Worm (Caenorhabditis elegans) whole organism, young adult: Measurements from ENCODE around the gene AC3.5.

Experiments
- B0336.3 ChIP-seq: fragments of 200-800 bp; sonication (Bioruptor generic); IDR thresholded peaks from 2 replicates; pipeline ENCODE4 v1.3.6; 2022; ENCODE audit warnings: missing genetic modification characterization, missing compliant biosample characterization
- D2030.7 ChIP-seq: fragments of 200-800 bp; sonication (Bioruptor generic); IDR thresholded peaks from 2 replicates; pipeline ENCODE4 v1.3.6; 2022; ENCODE audit warnings: missing genetic modification reagents, missing genetic modification characterization, missing compliant biosample characterization
- F10E7.11 ChIP-seq: sonication (generic microtip); optimal IDR thresholded peaks from 2 replicates; lab custom pipeline; 2017; ENCODE audit warnings: mild to moderate bottlenecking, missing genetic modification characterization, moderate library complexity, missing compliant biosample characterization
- F39B2.1 ChIP-seq: fragments of 200-800 bp; sonication (Bioruptor generic); IDR thresholded peaks from 2 replicates; pipeline ENCODE4 v1.3.6; 2022; ENCODE audit warnings: missing genetic modification reagents, missing genetic modification characterization, missing compliant biosample characterization
- F49E8.2 ChIP-seq: sonication (generic microtip); optimal IDR thresholded peaks from 3 replicates; lab custom pipeline; 2017; ENCODE audit warnings: missing genetic modification characterization, mild to moderate bottlenecking, missing compliant biosample characterization, antibody characterized with exemption, moderate library complexity; ENCODE audit not compliant: insufficient read depth
- F52B5.7 ChIP-seq: sonication (generic microtip); optimal IDR thresholded peaks from 2 replicates; lab custom pipeline; 2016; ENCODE audit warnings: mild to moderate bottlenecking, missing genetic modification characterization, missing compliant biosample characterization
- F55B11.4 ChIP-seq: sonication (generic microtip); optimal IDR thresholded peaks from 2 replicates; lab custom pipeline; 2016; ENCODE audit warnings: missing compliant biosample characterization, missing genetic modification characterization, borderline replicate concordance; ENCODE audit not compliant: insufficient read depth
- K11D2.4 ChIP-seq: fragments of 200-800 bp; sonication (Bioruptor generic); IDR thresholded peaks from 2 replicates; pipeline ENCODE4 v1.3.6; 2022; ENCODE audit warnings: missing genetic modification reagents, missing genetic modification characterization, missing compliant biosample characterization
- K12H6.12 ChIP-seq: fragments of 200-800 bp; sonication (Bioruptor generic); optimal IDR thresholded peaks from 2 replicates; lab custom pipeline; 2018; ENCODE audit warnings: mild to moderate bottlenecking, missing genetic modification characterization, missing compliant biosample characterization
- Y53G8AR.9 ChIP-seq: fragments of 200-800 bp; sonication (Bioruptor generic); conservative IDR thresholded peaks from 2 replicates; pipeline ENCODE4 v1.3.6; 2022; ENCODE audit warnings: missing genetic modification reagents, missing genetic modification characterization, missing compliant biosample characterization
- Y79H2A.3 ChIP-seq: fragments of 200-800 bp; sonication (Bioruptor generic); conservative IDR thresholded peaks from 2 replicates; pipeline ENCODE4 v1.3.6; 2022; ENCODE audit warnings: missing genetic modification reagents, missing genetic modification characterization, missing compliant biosample characterization
- ama-1 ChIP-seq, 3 experiments: fragments of 150-350 bp in 1 of 3; sonication (generic microtip) in 2 of 3; optimal IDR thresholded peaks; 2 replicates each; lab custom pipeline; 2014 to 2018; ENCODE audit warnings: missing biosample characterization in 2 of 3, missing genetic modification characterization in 2 of 3, missing genetic modification reagents in 2 of 3
- aptf-3 ChIP-seq: fragments of 200-800 bp; sonication (Bioruptor generic); IDR thresholded peaks from 2 replicates; pipeline ENCODE4 v1.3.6; 2022; ENCODE audit warnings: missing genetic modification characterization, missing compliant biosample characterization
- atf-7 ChIP-seq: sonication (generic microtip); optimal IDR thresholded peaks from 2 replicates; lab custom pipeline; 2017; ENCODE audit warnings: mild to moderate bottlenecking, missing genetic modification characterization, missing compliant biosample characterization
- athp-1 ChIP-seq: sonication (generic microtip); optimal IDR thresholded peaks from 2 replicates; lab custom pipeline; 2017; ENCODE audit warnings: mild to moderate bottlenecking, missing genetic modification characterization, missing compliant biosample characterization
- attf-6 ChIP-seq: fragments of 200-800 bp; sonication (Bioruptor generic); IDR thresholded peaks from 2 replicates; pipeline ENCODE4 v1.3.6; 2022; ENCODE audit warnings: missing genetic modification reagents, missing genetic modification characterization, missing compliant biosample characterization
- cebp-1 ChIP-seq, 2 experiments: fragments of 200-800 bp in 1 of 2; sonication (Bioruptor generic) in 1 of 2; sonication (generic microtip) in 1 of 2; IDR thresholded peaks in 1 of 2; optimal IDR thresholded peaks in 1 of 2; 2 replicates each; pipeline versions ENCODE4 v1.3.6 to Lab custom; 2017 to 2022; ENCODE audit warnings: missing compliant biosample characterization in 2 of 2, missing genetic modification characterization in 2 of 2, mild to moderate bottlenecking in 1 of 2, missing genetic modification reagents in 1 of 2, moderate library complexity in 1 of 2
- ceh-27 ChIP-seq: fragments of 200-800 bp; sonication (Bioruptor generic); optimal IDR thresholded peaks from 2 replicates; lab custom pipeline; 2018; ENCODE audit warnings: mild to moderate bottlenecking, missing genetic modification characterization, moderate library complexity, missing compliant biosample characterization
- ceh-79 ChIP-seq: sonication (generic microtip); optimal IDR thresholded peaks from 2 replicates; lab custom pipeline; 2017; ENCODE audit warnings: mild to moderate bottlenecking, missing genetic modification characterization, missing compliant biosample characterization
- chd-7 ChIP-seq: sonication (generic microtip); optimal IDR thresholded peaks from 2 replicates; lab custom pipeline; 2016; ENCODE audit warnings: mild to moderate bottlenecking, missing genetic modification characterization, moderate library complexity, missing compliant biosample characterization
- dpff-1 ChIP-seq: sonication (generic microtip); optimal IDR thresholded peaks from 2 replicates; lab custom pipeline; 2017; ENCODE audit warnings: mild to moderate bottlenecking, missing genetic modification characterization, missing compliant biosample characterization
- ekl-4 ChIP-seq: fragments of 200-800 bp; sonication (Bioruptor generic); IDR thresholded peaks from 2 replicates; pipeline ENCODE4 v1.3.6; 2022; ENCODE audit warnings: missing genetic modification reagents, missing genetic modification characterization, missing compliant biosample characterization
- him-1 ChIP-seq: sonication (generic microtip); optimal IDR thresholded peaks from 2 replicates; lab custom pipeline; 2016; ENCODE audit warnings: missing genotype, missing genetic modification reagents, missing genetic modification characterization, missing compliant biosample characterization
- hmg-1.2 ChIP-seq: fragments of 200-800 bp; sonication (Bioruptor generic); IDR thresholded peaks from 2 replicates; pipeline ENCODE4 v1.3.6; 2022; ENCODE audit warnings: missing genetic modification reagents, missing genetic modification characterization, missing compliant biosample characterization
- hmg-20 ChIP-seq: fragments of 200-800 bp; sonication (Bioruptor generic); IDR thresholded peaks from 2 replicates; pipeline ENCODE4 v1.3.6; 2022; ENCODE audit warnings: missing genetic modification reagents, missing genetic modification characterization, missing compliant biosample characterization
- hsf-1 ChIP-seq: fragments of 200-800 bp; sonication (Bioruptor generic); IDR thresholded peaks from 2 replicates; pipeline ENCODE4 v1.3.6; 2022; ENCODE audit warnings: missing genetic modification reagents, missing genetic modification characterization, missing compliant biosample characterization
- lin-54 ChIP-seq: fragments of 200-800 bp; sonication (Bioruptor generic); optimal IDR thresholded peaks from 2 replicates; lab custom pipeline; 2018; ENCODE audit warnings: mild to moderate bottlenecking, missing genetic modification characterization, missing compliant biosample characterization
- lsl-1 ChIP-seq: fragments of 200-800 bp; sonication (Bioruptor generic); optimal IDR thresholded peaks from 2 replicates; lab custom pipeline; 2018; ENCODE audit warnings: mild to moderate bottlenecking, missing genetic modification characterization, moderate library complexity, missing compliant biosample characterization
- madf-3 ChIP-seq: fragments of 200-800 bp; sonication (Bioruptor generic); IDR thresholded peaks from 2 replicates; pipeline ENCODE4 v1.3.6; 2022; ENCODE audit warnings: missing genetic modification reagents, missing genetic modification characterization, missing compliant biosample characterization
- madf-6 ChIP-seq: fragments of 200-800 bp; sonication (Bioruptor generic); IDR thresholded peaks from 2 replicates; pipeline ENCODE4 v1.3.6; 2022; ENCODE audit warnings: missing genetic modification reagents, missing genetic modification characterization, missing compliant biosample characterization
- nhr-27 ChIP-seq: fragments of 200-800 bp; sonication (Bioruptor generic); optimal IDR thresholded peaks from 2 replicates; lab custom pipeline; 2018; ENCODE audit warnings: mild to moderate bottlenecking, missing genetic modification characterization, moderate library complexity, missing compliant biosample characterization
- nhr-80 ChIP-seq: sonication (generic microtip); optimal IDR thresholded peaks from 2 replicates; lab custom pipeline; 2016; ENCODE audit warnings: missing genetic modification characterization, missing compliant biosample characterization
- nhr-90 ChIP-seq: sonication (generic microtip); optimal IDR thresholded peaks from 2 replicates; lab custom pipeline; 2016; ENCODE audit warnings: missing genotype, mild to moderate bottlenecking, missing genetic modification characterization, missing compliant biosample characterization
- pbrm-1 ChIP-seq: fragments of 200-800 bp; sonication (Bioruptor generic); IDR thresholded peaks from 2 replicates; pipeline ENCODE4 v1.3.6; 2022; ENCODE audit warnings: missing genetic modification reagents, missing genetic modification characterization, missing compliant biosample characterization
- pha-4 ChIP-seq: fragments of 150-350 bp; sonication (generic microtip); optimal IDR thresholded peaks from 2 replicates; lab custom pipeline; 2014; ENCODE audit warnings: missing biosample characterization, missing genetic modification reagents, missing genetic modification characterization
- rcor-1 ChIP-seq: fragments of 200-800 bp; sonication (Bioruptor generic); IDR thresholded peaks from 2 replicates; pipeline ENCODE4 v1.3.6; 2022; ENCODE audit warnings: missing genetic modification reagents, missing genetic modification characterization, missing compliant biosample characterization
- repo-1 ChIP-seq: sonication (generic microtip); optimal IDR thresholded peaks from 2 replicates; lab custom pipeline; 2017; ENCODE audit warnings: mild to moderate bottlenecking, missing genetic modification characterization, missing compliant biosample characterization
- sdz-38 ChIP-seq: sonication (generic microtip); optimal IDR thresholded peaks from 2 replicates; lab custom pipeline; 2016; ENCODE audit warnings: missing genotype, missing genetic modification characterization, missing compliant biosample characterization
- snpc-1.3 ChIP-seq: sonication (generic microtip); optimal IDR thresholded peaks from 2 replicates; lab custom pipeline; 2017; ENCODE audit warnings: missing genetic modification characterization, mild to moderate bottlenecking, missing compliant biosample characterization, antibody characterized with exemption, moderate library complexity, missing genotype, missing genetic modification reagents; ENCODE audit not compliant: insufficient read depth
- snpc-3.4 ChIP-seq: sonication (generic microtip); optimal IDR thresholded peaks from 2 replicates; lab custom pipeline; 2017; ENCODE audit warnings: missing genetic modification characterization, mild to moderate bottlenecking, missing compliant biosample characterization, antibody characterized with exemption, moderate library complexity, missing genotype, missing genetic modification reagents
- somi-1 ChIP-seq: fragments of 200-800 bp; sonication (Bioruptor generic); optimal IDR thresholded peaks from 2 replicates; lab custom pipeline; 2018; ENCODE audit warnings: mild to moderate bottlenecking, missing genetic modification characterization, missing compliant biosample characterization
- sptf-2 ChIP-seq: fragments of 200-800 bp; sonication (Bioruptor generic); optimal IDR thresholded peaks from 2 replicates; lab custom pipeline; 2018; ENCODE audit warnings: mild to moderate bottlenecking, missing genetic modification characterization, missing compliant biosample characterization
- unc-62 ChIP-seq: fragments of 150-350 bp; optimal IDR thresholded peaks from 2 replicates; lab custom pipeline; 2014; ENCODE audit warnings: missing biosample characterization, missing genetic modification reagents, missing genetic modification characterization
- xnd-1 ChIP-seq: sonication (generic microtip); optimal IDR thresholded peaks from 2 replicates; lab custom pipeline; 2016; ENCODE audit warnings: missing genotype, missing genetic modification reagents, missing genetic modification characterization, missing compliant biosample characterization
- ztf-6 ChIP-seq: fragments of 200-800 bp; sonication (Bioruptor generic); IDR thresholded peaks from 2 replicates; pipeline ENCODE4 v1.3.6; 2022; ENCODE audit warnings: missing genetic modification reagents, missing genetic modification characterization, missing compliant biosample characterization

Gene AC3.5

ce11 chrV:10342904-10343303 is 45.4 kb upstream of the AC3.5 start, which contains the start of gene K07C5.3:
Gene K07C5.3 (plus strand): TSS chrV:10343032.
- TF ChIP-seq nhr-90 (tag; lab: Kevin White, UChicago) = no peak
- no peak for TF ChIP-seq repo-1 (tag; lab: Kevin White, UChicago)
- TF ChIP-seq nhr-80 (tag; lab: Kevin White, UChicago) = no peak
- TF ChIP-seq rcor-1 (GFP tag; lab: Robert Waterston, UW) = no peak
- TF ChIP-seq madf-3 (GFP tag; lab: Robert Waterston, UW) = peak; percentile 76
- 0 out of 2 replicates have a peak, but pooled peaks have one; percentile 71 for TF ChIP-seq aptf-3
- TF ChIP-seq ama-1 (optimal IDR thresholded peaks at IDR 0.05; lab: Kevin White, UChicago) = no peak
- TF ChIP-seq ama-1 (GFP tag; optimal IDR thresholded peaks at IDR 0.05; lab: Kevin White, UChicago) = no peak
- TF ChIP-seq cebp-1 (GFP tag; IDR thresholded peaks at IDR 0.05; lab: Robert Waterston, UW) = no peak
- peak; percentile 9 for TF ChIP-seq cebp-1 (tag; optimal IDR thresholded peaks at IDR 0.05; lab: Kevin White, UChicago)
- TF ChIP-seq ztf-6 (GFP tag; lab: Robert Waterston, UW) = no peak
- TF ChIP-seq hmg-1.2 (GFP tag; lab: Robert Waterston, UW) = 0 out of 2 replicates have a peak, but pooled peaks have one; percentile 6
- TF ChIP-seq F39B2.1 (GFP tag; lab: Robert Waterston, UW) = peak; percentile 71; the same call in 1 of the 2 replicates
- peak; percentile 74 for TF ChIP-seq athp-1 (tag; lab: Kevin White, UChicago)
- no peak; the same call in 1 of the 2 replicates for TF ChIP-seq Y53G8AR.9 (GFP tag; lab: Robert Waterston, UW)
- peak; percentile 56 for TF ChIP-seq F10E7.11 (tag; lab: Kevin White, UChicago)
- 0 out of 2 replicates have a peak, but pooled peaks have one; percentile 17 for TF ChIP-seq attf-6 (GFP tag; lab: Robert Waterston, UW)
- TF ChIP-seq pbrm-1 (GFP tag; lab: Robert Waterston, UW) = peak; percentile 48; the same call in 1 of the 2 replicates
- no peak for TF ChIP-seq somi-1
- TF ChIP-seq ekl-4 (GFP tag; lab: Robert Waterston, UW) = 0 out of 2 replicates have a peak, but pooled peaks have one; percentile 59
- peak; percentile 27 for TF ChIP-seq atf-7 (tag; lab: Kevin White, UChicago)
- peak; percentile 8 for TF ChIP-seq F52B5.7 (tag; lab: Kevin White, UChicago)
- TF ChIP-seq K11D2.4 = no peak
- peak; percentile 15; the same call in 1 of the 2 replicates for TF ChIP-seq D2030.7 (GFP tag; lab: Robert Waterston, UW)
- peak; percentile 66; the same call in 1 of the 2 replicates for TF ChIP-seq Y79H2A.3 (GFP tag; lab: Robert Waterston, UW)
- TF ChIP-seq F55B11.4 (tag; lab: Kevin White, UChicago) = no peak
- TF ChIP-seq sdz-38 = no peak
- peak; percentile 39 for TF ChIP-seq ceh-79 (tag; lab: Kevin White, UChicago)
- TF ChIP-seq chd-7 (tag; lab: Kevin White, UChicago) = peak; percentile 38
- 0 out of 2 replicates have a peak, but pooled peaks have one; percentile 11 for TF ChIP-seq B0336.3 (GFP tag; lab: Robert Waterston, UW)
- no peak for TF ChIP-seq K12H6.12 (tag; lab: Kevin White, UChicago)
- TF ChIP-seq xnd-1 = no peak
- peak; percentile 63 for TF ChIP-seq hsf-1
- peak; percentile 2 for TF ChIP-seq lin-54 (GFP tag; lab: Kevin White, UChicago)

- TF ChIP-seq F49E8.2 (tag; lab: Kevin White, UChicago) = no peak
- TF ChIP-seq snpc-1.3 (tag; lab: Kevin White, UChicago) = no peak
- peak; percentile 6 for TF ChIP-seq snpc-3.4 (tag; lab: Kevin White, UChicago)
- no peak for TF ChIP-seq him-1 (tag; lab: Kevin White, UChicago)
- no peak for TF ChIP-seq F55B11.4 (tag; lab: Kevin White, UChicago)
- no peak for TF ChIP-seq K11D2.4
- TF ChIP-seq sptf-2 (GFP tag; lab: Kevin White, UChicago) = no peak
- TF ChIP-seq lsl-1 (GFP tag; lab: Kevin White, UChicago) = no peak
- no peak for TF ChIP-seq hmg-1.2 (GFP tag; lab: Robert Waterston, UW)
- no peak for TF ChIP-seq nhr-27 (tag; lab: Kevin White, UChicago)
- TF ChIP-seq B0336.3 (GFP tag; lab: Robert Waterston, UW) = no peak
- no peak for TF ChIP-seq pbrm-1 (GFP tag; lab: Robert Waterston, UW)
- no peak for TF ChIP-seq ceh-27
- no peak for TF ChIP-seq pha-4 (tag; lab: Kevin White, UChicago)
- TF ChIP-seq hmg-20 = no peak
- no peak for TF ChIP-seq dpff-1 (tag; lab: Kevin White, UChicago)
- TF ChIP-seq athp-1 (tag; lab: Kevin White, UChicago) = no peak
- TF ChIP-seq madf-6 = 0 out of 2 replicates have a peak, but pooled peaks have one; percentile 43
- TF ChIP-seq cebp-1 (GFP tag; IDR thresholded peaks at IDR 0.05; lab: Robert Waterston, UW) = no peak
- TF ChIP-seq cebp-1 (tag; optimal IDR thresholded peaks at IDR 0.05; lab: Kevin White, UChicago) = no peak
- no peak for TF ChIP-seq unc-62 (GFP tag; lab: Kevin White, UChicago)
Measured at ce11 chrV:10350054-10350453, 38.3 kb upstream of the AC3.5 start, which contains the start of gene K07C5.9. Gene K07C5.9 (minus strand): TSS chrV:10350154.
